Worm (Caenorhabditis elegans) whole organism, L4 larva: ENCODE results near the gene ZK892.6.

Source experiments
- D1046.2 ChIP-seq: fragments of 200-800 bp; sonication (Bioruptor generic); IDR thresholded peaks from 2 replicates; pipeline ENCODE4 v1.3.6; 2022; ENCODE audit warnings: missing genetic modification characterization, missing compliant biosample characterization
- F10B5.3 ChIP-seq: sonication (generic microtip); optimal IDR thresholded peaks from 2 replicates; lab custom pipeline; 2016; ENCODE audit warnings: mild to moderate bottlenecking, missing genetic modification characterization, missing compliant biosample characterization
- F26F4.8 ChIP-seq: fragments of 200-800 bp; sonication (Bioruptor generic); conservative IDR thresholded peaks from 2 replicates; pipeline ENCODE4 v1.3.6; 2022; ENCODE audit warnings: missing genetic modification characterization, missing compliant biosample characterization
- F37D6.2 ChIP-seq: sonication (generic microtip); optimal IDR thresholded peaks from 2 replicates; lab custom pipeline; 2016; ENCODE audit warnings: mild to moderate bottlenecking, missing genetic modification characterization, missing compliant biosample characterization
- F44E2.7 ChIP-seq: fragments of 200-800 bp; sonication (Bioruptor generic); IDR thresholded peaks from 2 replicates; pipeline ENCODE4 v2.1.2; 2022; ENCODE audit warnings: missing genetic modification characterization, missing compliant biosample characterization
- T26A8.4 ChIP-seq: fragments of 200-800 bp; sonication (Bioruptor generic); IDR thresholded peaks from 2 replicates; pipeline ENCODE4 v1.3.6; 2022; ENCODE audit warnings: missing genetic modification characterization, missing compliant biosample characterization
- ZK546.5 ChIP-seq, 2 experiments: sonication (generic microtip); optimal IDR thresholded peaks; 2 replicates each; lab custom pipeline; 2017; ENCODE audit warnings: missing biosample characterization in 2 of 2, missing genetic modification characterization in 2 of 2
- aha-1 ChIP-seq: fragments of 150-350 bp; peaks from one replicate; lab custom pipeline; 2014; ENCODE audit warnings: missing biosample characterization, missing genetic modification characterization
- ama-1 ChIP-seq: fragments of 150-350 bp; optimal IDR thresholded peaks from 2 replicates; lab custom pipeline; 2014; ENCODE audit warnings: inconsistent platforms, mixed read lengths
- ceh-20 ChIP-seq: fragments of 200-800 bp; sonication (Bioruptor generic); IDR thresholded peaks from 2 replicates; pipeline ENCODE4 v1.3.6; 2022; ENCODE audit warnings: missing genetic modification reagents, missing genetic modification characterization, missing compliant biosample characterization
- ceh-44 ChIP-seq: fragments of 200-800 bp; sonication (Bioruptor generic); IDR thresholded peaks from 2 replicates; pipeline ENCODE4 v1.3.6; 2022; ENCODE audit warnings: missing genetic modification reagents, missing genetic modification characterization, missing compliant biosample characterization
- ces-1 ChIP-seq: fragments of 150-350 bp; sonication (generic microtip); optimal IDR thresholded peaks from 4 replicates; lab custom pipeline; 2014; ENCODE audit warnings: missing biosample characterization, missing genetic modification reagents, missing genetic modification characterization
- cey-2 ChIP-seq: sonication (generic microtip); optimal IDR thresholded peaks from 3 replicates; lab custom pipeline; 2017; ENCODE audit warnings: missing genetic modification characterization, mild to moderate bottlenecking, missing compliant biosample characterization, antibody characterized with exemption, borderline replicate concordance; ENCODE audit not compliant: insufficient read depth
- daf-19 ChIP-seq: fragments of 200-800 bp; sonication (Bioruptor generic); conservative IDR thresholded peaks from 2 replicates; pipeline ENCODE4 v1.3.6; 2022; ENCODE audit warnings: missing genetic modification characterization, missing compliant biosample characterization
- daf-8 ChIP-seq: fragments of 200-800 bp; sonication (Bioruptor generic); IDR thresholded peaks from 2 replicates; pipeline ENCODE4 v1.3.6; 2022; ENCODE audit warnings: missing genetic modification characterization, missing compliant biosample characterization
- dmd-6 ChIP-seq: fragments of 200-800 bp; sonication (Bioruptor generic); IDR thresholded peaks from 2 replicates; pipeline ENCODE4 v1.3.6; 2022; ENCODE audit warnings: missing genetic modification reagents, missing genetic modification characterization, missing compliant biosample characterization
- dpl-1 ChIP-seq: fragments of 150-350 bp; optimal IDR thresholded peaks from 2 replicates; lab custom pipeline; 2014; ENCODE audit warnings: missing biosample characterization, missing genetic modification reagents, missing genetic modification characterization
- duxl-1 ChIP-seq: sonication (generic microtip); optimal IDR thresholded peaks from 2 replicates; lab custom pipeline; 2016; ENCODE audit warnings: mild to moderate bottlenecking, missing genetic modification characterization, moderate library complexity, missing compliant biosample characterization; ENCODE audit not compliant: poor library complexity
- dve-1 ChIP-seq: sonication (generic microtip); optimal IDR thresholded peaks from 2 replicates; lab custom pipeline; 2017; ENCODE audit warnings: antibody characterized with exemption, mild to moderate bottlenecking, missing genetic modification characterization, missing compliant biosample characterization; ENCODE audit not compliant: insufficient read depth
- egl-43 ChIP-seq: fragments of 200-800 bp; sonication (Bioruptor generic); IDR thresholded peaks from 2 replicates; pipeline ENCODE4 v1.3.6; 2022; ENCODE audit warnings: missing genetic modification reagents, missing genetic modification characterization, missing compliant biosample characterization
- fos-1 ChIP-seq: fragments of 150-350 bp; optimal IDR thresholded peaks from 2 replicates; lab custom pipeline; 2014; ENCODE audit warnings: missing biosample characterization, missing genetic modification characterization
- gei-8 ChIP-seq: fragments of 200-800 bp; sonication (Bioruptor generic); optimal IDR thresholded peaks from 2 replicates; lab custom pipeline; 2018; ENCODE audit warnings: mild to moderate bottlenecking, missing genetic modification characterization, missing compliant biosample characterization
- hlh-11 ChIP-seq: fragments of 200-800 bp; sonication (Bioruptor generic); optimal IDR thresholded peaks from 2 replicates; lab custom pipeline; 2018; ENCODE audit warnings: mild to moderate bottlenecking, missing genetic modification characterization, missing compliant biosample characterization
- jun-1 ChIP-seq: fragments of 150-350 bp; optimal IDR thresholded peaks from 2 replicates; lab custom pipeline; 2014; ENCODE audit warnings: missing biosample characterization, missing genetic modification reagents, missing genetic modification characterization
- lin-1 ChIP-seq: fragments of 200-800 bp; sonication (Bioruptor generic); IDR thresholded peaks from 2 replicates; pipeline ENCODE4 v1.3.6; 2022; ENCODE audit warnings: missing genetic modification reagents, missing genetic modification characterization, missing compliant biosample characterization
- lin-13 ChIP-seq: fragments of 150-350 bp; optimal IDR thresholded peaks from 2 replicates; lab custom pipeline; 2014; ENCODE audit warnings: missing biosample characterization, missing genetic modification reagents, missing genetic modification characterization
- lin-29 ChIP-seq: fragments of 200-800 bp; sonication (Bioruptor generic); IDR thresholded peaks from 2 replicates; pipeline ENCODE4 v1.3.6; 2022; ENCODE audit warnings: missing genetic modification reagents, missing genetic modification characterization, missing compliant biosample characterization
- lin-38 ChIP-seq: fragments of 200-800 bp; sonication (Bioruptor generic); IDR thresholded peaks from 2 replicates; pipeline ENCODE4 v1.3.6; 2022; ENCODE audit warnings: missing genetic modification reagents, missing genetic modification characterization, missing compliant biosample characterization
- lir-3 ChIP-seq: sonication (generic microtip); optimal IDR thresholded peaks from 2 replicates; lab custom pipeline; 2016; ENCODE audit warnings: mild to moderate bottlenecking, missing genetic modification characterization, missing compliant biosample characterization
- lsy-2 ChIP-seq, 2 experiments: fragments of 150-350 bp in 1 of 2; sonication (generic microtip) in 1 of 2; optimal IDR thresholded peaks; 2 replicates each; lab custom pipeline; 2014 to 2017; ENCODE audit warnings: missing biosample characterization in 2 of 2, missing genetic modification characterization in 2 of 2
- madf-9 ChIP-seq: fragments of 200-800 bp; sonication (Bioruptor generic); conservative IDR thresholded peaks from 2 replicates; pipeline ENCODE4 v1.3.6; 2022; ENCODE audit warnings: missing genetic modification reagents, missing genetic modification characterization, missing compliant biosample characterization
- mdt-29 ChIP-seq: fragments of 200-800 bp; sonication (Bioruptor generic); IDR thresholded peaks from 2 replicates; pipeline ENCODE4 v1.3.6; 2022; ENCODE audit warnings: missing genetic modification reagents, missing genetic modification characterization, missing compliant biosample characterization
- mep-1 ChIP-seq: fragments of 150-350 bp; sonication (generic microtip); optimal IDR thresholded peaks from 3 replicates; lab custom pipeline; 2014; ENCODE audit warnings: missing biosample characterization, missing genetic modification characterization
- mes-2 ChIP-seq: sonication (generic microtip); optimal IDR thresholded peaks from 2 replicates; lab custom pipeline; 2016; ENCODE audit warnings: missing genotype, mild to moderate bottlenecking, missing genetic modification characterization, missing compliant biosample characterization; ENCODE audit not compliant: poor library complexity, severe bottlenecking
- mxl-3 ChIP-seq: fragments of 200-800 bp; sonication (Bioruptor generic); optimal IDR thresholded peaks from 2 replicates; lab custom pipeline; 2018; ENCODE audit warnings: mild to moderate bottlenecking, missing genetic modification characterization, missing compliant biosample characterization
- nhr-102 ChIP-seq: sonication (generic microtip); optimal IDR thresholded peaks from 2 replicates; lab custom pipeline; 2016; ENCODE audit warnings: mild to moderate bottlenecking, missing genetic modification characterization, moderate library complexity, missing compliant biosample characterization
- nhr-11 ChIP-seq: fragments of 150-350 bp; optimal IDR thresholded peaks from 2 replicates; lab custom pipeline; 2014; ENCODE audit warnings: missing biosample characterization, missing genetic modification characterization
- nhr-41 ChIP-seq: fragments of 200-800 bp; sonication (Bioruptor generic); IDR thresholded peaks from 2 replicates; pipeline ENCODE4 v1.3.6; 2022; ENCODE audit warnings: missing genetic modification reagents, missing genetic modification characterization, missing compliant biosample characterization
- nhr-42 ChIP-seq: fragments of 200-800 bp; sonication (Bioruptor generic); IDR thresholded peaks from 2 replicates; pipeline ENCODE4 v1.3.6; 2022; ENCODE audit warnings: missing genetic modification characterization, missing compliant biosample characterization
- nhr-6 ChIP-seq: fragments of 150-350 bp; optimal IDR thresholded peaks from 2 replicates; lab custom pipeline; 2014; ENCODE audit warnings: missing biosample characterization, missing genetic modification characterization
- nhr-76 ChIP-seq: fragments of 150-350 bp; optimal IDR thresholded peaks from 2 replicates; lab custom pipeline; 2014; ENCODE audit warnings: missing biosample characterization, missing genetic modification characterization
- nhr-77 ChIP-seq: fragments of 150-350 bp; optimal IDR thresholded peaks from 2 replicates; lab custom pipeline; 2014; ENCODE audit warnings: missing biosample characterization, missing genetic modification characterization
- pqm-1 ChIP-seq: sonication (generic microtip); optimal IDR thresholded peaks from 2 replicates; lab custom pipeline; 2017; ENCODE audit warnings: missing biosample characterization, missing genetic modification characterization
- saeg-2 ChIP-seq: fragments of 200-800 bp; sonication (Bioruptor generic); IDR thresholded peaks from 2 replicates; pipeline ENCODE4 v1.3.6; 2022; ENCODE audit warnings: missing genetic modification reagents, missing genetic modification characterization, missing compliant biosample characterization
- snpc-1.2 ChIP-seq: fragments of 200-800 bp; sonication (Bioruptor generic); IDR thresholded peaks from 2 replicates; pipeline ENCODE4 v1.3.6; 2022; ENCODE audit warnings: missing genetic modification reagents, missing genetic modification characterization, missing compliant biosample characterization
- spr-1 ChIP-seq: sonication (generic microtip); optimal IDR thresholded peaks from 2 replicates; lab custom pipeline; 2016; ENCODE audit warnings: mild to moderate bottlenecking, missing genetic modification characterization, missing compliant biosample characterization
- vab-7 ChIP-seq: fragments of 200-800 bp; sonication (Bioruptor generic); IDR thresholded peaks from 2 replicates; pipeline ENCODE4 v1.3.6; 2022; ENCODE audit warnings: missing genetic modification reagents, missing genetic modification characterization, missing compliant biosample characterization
- zfp-3 ChIP-seq: fragments of 200-800 bp; sonication (Bioruptor generic); conservative IDR thresholded peaks from 2 replicates; pipeline ENCODE4 v1.3.6; 2022; ENCODE audit warnings: missing genetic modification reagents, missing genetic modification characterization, missing compliant biosample characterization
- zip-11 ChIP-seq: fragments of 200-800 bp; sonication (Bioruptor generic); IDR thresholded peaks from 2 replicates; pipeline ENCODE4 v1.3.6; 2022; ENCODE audit warnings: missing genetic modification characterization, missing compliant biosample characterization
- ztf-11 ChIP-seq: fragments of 150-350 bp; optimal IDR thresholded peaks from 2 replicates; lab custom pipeline; 2014; ENCODE audit warnings: missing biosample characterization, missing genetic modification characterization
- ztf-7 ChIP-seq: fragments of 150-350 bp; optimal IDR thresholded peaks from 2 replicates; lab custom pipeline; 2014; ENCODE audit warnings: missing biosample characterization, missing genetic modification characterization

The ZK892.6 gene

ce11 chrII:9934570-9934969 is 45.4 kb downstream of the ZK892.6 start (continued):
- TF ChIP-seq ceh-44 (no peak), hlh-11 (tag; lab: Kevin White, UChicago) (no peak), lin-29 (GFP tag; lab: Robert Waterston, UW) (0 out of 2 replicates have a peak, but pooled peaks have one; percentile 38), snpc-1.2 (GFP tag; lab: Robert Waterston, UW) (peak; percentile 21; the same call in 1 of the 2 replicates), nhr-42 (GFP tag; lab: Robert Waterston, UW) (no peak), F37D6.2 (no peak), dpl-1 (GFP tag; lab: Kevin White, UChicago) (no peak), T26A8.4 (GFP tag; lab: Robert Waterston, UW) (no peak; the same call in 1 of the 2 replicates), daf-8 (GFP tag; lab: Robert Waterston, UW) (no peak), jun-1 (tag; lab: Kevin White, UChicago) (no peak), aha-1 (tag; lab: Kevin White, UChicago) (peak; percentile 12), lin-38 (GFP tag; lab: Robert Waterston, UW) (no peak), cey-2 (tag; lab: Kevin White, UChicago) (no peak), ceh-20 (no peak), nhr-77 (no peak), mdt-29 (GFP tag; lab: Robert Waterston, UW) (peak; percentile 6; the same call in 1 of the 2 replicates), nhr-76 (tag; lab: Kevin White, UChicago) (no peak), lin-13 (no peak), mes-2 (peak; percentile 48), nhr-41 (GFP tag; lab: Robert Waterston, UW) (no peak), madf-9 (no peak), F10B5.3 (tag; lab: Kevin White, UChicago) (no peak), F44E2.7 (GFP tag; lab: Robert Waterston, UW) (no peak), spr-1 (no peak), saeg-2 (GFP tag; lab: Robert Waterston, UW) (no peak), mxl-3 (no peak), ztf-11 (tag; lab: Kevin White, UChicago) (no peak), ces-1 (GFP tag; lab: Kevin White, UChicago) (no peak), egl-43 (GFP tag; lab: Robert Waterston, UW) (peak; percentile 58; the same call in 1 of the 2 replicates), gei-8 (GFP tag; lab: Kevin White, UChicago) (no peak), dve-1 (tag; lab: Kevin White, UChicago) (no peak)

ce11 chrII:9933947-9934383 is 46.0 kb downstream of the ZK892.6 start:
- peak in 1 of 2 experiments; percentile 11 for TF ChIP-seq lsy-2 (tag; optimal IDR thresholded peaks at IDR 0.05; lab: Kevin White, UChicago)
- TF ChIP-seq T26A8.4 (GFP tag; lab: Robert Waterston, UW): peak; percentile 60
- no peak for TF ChIP-seq lir-3 (tag; lab: Kevin White, UChicago)
- TF ChIP-seq nhr-42 (GFP tag; lab: Robert Waterston, UW): no peak
- TF ChIP-seq ceh-20: 0 out of 2 replicates have a peak, but pooled peaks have one; percentile 8
- 0 out of 2 replicates have a peak, but pooled peaks have one; percentile 15 for TF ChIP-seq saeg-2 (GFP tag; lab: Robert Waterston, UW)
- TF ChIP-seq ZK546.5 (tag; optimal IDR thresholded peaks at IDR 0.05; lab: Kevin White, UChicago): no peak
- no peak for TF ChIP-seq ztf-7 (tag; lab: Kevin White, UChicago)
- peak; percentile 22 for TF ChIP-seq gei-8 (GFP tag; lab: Kevin White, UChicago)
- TF ChIP-seq mes-2: peak; percentile 17
- peak; percentile 21; the same call in 1 of the 2 replicates for TF ChIP-seq lin-1 (GFP tag; lab: Robert Waterston, UW)
- TF ChIP-seq zfp-3 (GFP tag; lab: Robert Waterston, UW): peak; percentile 67
- TF ChIP-seq nhr-102 (tag; lab: Kevin White, UChicago): peak; percentile 62
- no peak for TF ChIP-seq pqm-1
- TF ChIP-seq duxl-1: peak; percentile 58
- no peak for TF ChIP-seq daf-19 (GFP tag; lab: Robert Waterston, UW)
- no peak for TF ChIP-seq nhr-6 (tag; lab: Kevin White, UChicago)
- no peak for TF ChIP-seq zip-11 (GFP tag; lab: Robert Waterston, UW)
- TF ChIP-seq D1046.2 (GFP tag; lab: Robert Waterston, UW): peak; percentile 59; the same call in 1 of the 2 replicates
- no peak for TF ChIP-seq dmd-6
- TF ChIP-seq mep-1 (tag; lab: Kevin White, UChicago): peak; percentile 71
- TF ChIP-seq nhr-11 (tag; lab: Kevin White, UChicago): no peak
- peak; percentile 78 for TF ChIP-seq ama-1
- peak; percentile 28; the same call in 1 of the 2 replicates for TF ChIP-seq vab-7 (GFP tag; lab: Robert Waterston, UW)
- no peak for TF ChIP-seq fos-1
- no peak for TF ChIP-seq F26F4.8 (GFP tag; lab: Robert Waterston, UW)
